Fruit fly (Drosophila melanogaster): ENCODE measurements around the gene Prps.

The Prps gene

DNA sequence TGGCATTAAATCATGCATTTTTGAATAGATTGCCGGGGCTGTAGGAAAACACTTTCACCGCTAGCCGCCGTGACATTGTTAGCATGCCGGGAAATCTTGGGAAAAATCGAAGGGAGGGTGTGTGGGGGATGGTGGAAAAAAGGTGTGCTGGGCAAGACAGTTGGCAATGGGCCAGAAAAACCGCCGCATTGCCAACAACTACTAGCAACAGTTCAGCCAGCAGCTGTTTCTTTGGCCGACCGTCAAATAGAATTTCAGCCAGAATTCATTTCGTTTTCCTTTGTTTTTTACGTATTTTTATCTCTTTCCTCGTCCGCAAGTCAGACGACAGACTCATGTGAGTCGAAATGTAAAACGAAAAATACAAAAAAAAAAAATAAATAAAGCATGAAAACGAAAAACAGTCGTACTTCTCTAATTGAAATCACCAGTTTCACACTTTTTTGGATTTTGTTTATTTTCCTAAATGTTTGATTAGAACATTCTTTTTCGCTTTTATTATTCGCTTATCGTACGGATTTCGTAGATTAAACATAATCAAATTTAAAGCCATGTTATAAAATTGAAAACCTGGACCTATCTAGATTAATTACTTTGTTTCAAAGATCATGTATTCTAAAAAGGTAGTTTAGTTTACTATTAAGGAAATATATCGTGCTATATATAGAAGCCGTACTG lies 5.6 kb downstream of the Prps start (continued):
- TF ChIP-seq CG4707 (GFP tag; optimal IDR thresholded peaks at IDR 0.05) (no peak), dan (GFP tag; IDR thresholded peaks at IDR 0.05) (no peak), CG4854 (GFP tag; optimal IDR thresholded peaks at IDR 0.05) (no peak), HmgZ (tag; optimal IDR thresholded peaks at IDR 0.05) (no peak), Dip3 (GFP tag; optimal IDR thresholded peaks at IDR 0.05) (peak; percentile 29), CG7928 (GFP tag; optimal IDR thresholded peaks at IDR 0.05) (no peak), CG14710 (tag; optimal IDR thresholded peaks at IDR 0.05) (no peak), Side (GFP tag; optimal IDR thresholded peaks at IDR 0.05) (peak; percentile 5), CG1647 (GFP tag; optimal IDR thresholded peaks at IDR 0.05) (no peak), CG15269 (tag; optimal IDR thresholded peaks at IDR 0.05) (peak; percentile 76), exex (tag; optimal IDR thresholded peaks at IDR 0.05) (no peak), sim (GFP tag; IDR thresholded peaks at IDR 0.05) (no peak), CG3838 (GFP tag; optimal IDR thresholded peaks at IDR 0.05) (no peak), CG14860 (GFP tag; IDR thresholded peaks at IDR 0.05; ENCODE audit: partially characterized antibody) (no peak), chinmo (GFP tag; IDR thresholded peaks at IDR 0.05; ENCODE audit: partially characterized antibody) (no peak), vnd (GFP tag; IDR thresholded peaks at IDR 0.05; ENCODE audit: partially characterized antibody) (no peak), Pdp1 (GFP tag; optimal IDR thresholded peaks at IDR 0.05) (peak in 1 of 2 experiments; percentile 15), Myb (GFP tag; optimal IDR thresholded peaks at IDR 0.05) (peak; percentile 24), E2f1 (GFP tag; IDR thresholded peaks at IDR 0.05) (no peak), CG6175 (GFP tag; IDR thresholded peaks at IDR 0.05) (no peak), CG31388 (GFP tag; optimal IDR thresholded peaks at IDR 0.05) (no peak), Max (GFP tag; optimal IDR thresholded peaks at IDR 0.05) (no peak), CG14667 (GFP tag; IDR thresholded peaks at IDR 0.05) (no peak), NFAT (GFP tag; IDR thresholded peaks at IDR 0.05) (no peak), psq (GFP tag; optimal IDR thresholded peaks at IDR 0.05) (no peak), CG4404 (GFP tag; IDR thresholded peaks at IDR 0.05) (no peak), Oaz (GFP tag; IDR thresholded peaks at IDR 0.05) (no peak), CG10321 (GFP tag; IDR thresholded peaks at IDR 0.05) (no peak), CG10431 (GFP tag; optimal IDR thresholded peaks at IDR 0.05) (no peak), ap (GFP tag; IDR thresholded peaks at IDR 0.05) (0 out of 2 replicates have a peak, but pooled peaks have one; percentile 6), cato (GFP tag; optimal IDR thresholded peaks at IDR 0.05; ENCODE audit: borderline replicate concordance) (no peak), CG16813 (GFP tag; IDR thresholded peaks at IDR 0.05; ENCODE audit: partially characterized antibody) (no peak), wek (GFP tag; optimal IDR thresholded peaks at IDR 0.05) (no peak), CG18262 (tag; optimal IDR thresholded peaks at IDR 0.05) (no peak), Meics (GFP tag; optimal IDR thresholded peaks at IDR 0.05) (peak; percentile 66), bbx (GFP tag; IDR thresholded peaks at IDR 0.05; ENCODE audit: partially characterized antibody) (no peak), Trl (optimal IDR thresholded peaks at IDR 0.05) (no peak), Trl (GFP tag; optimal IDR thresholded peaks at IDR 0.05) (no peak), HmgD (GFP tag; optimal IDR thresholded peaks at IDR 0.05) (no peak), nom (GFP tag; optimal IDR thresholded peaks at IDR 0.05) (no peak), scrt (GFP tag; optimal IDR thresholded peaks at IDR 0.05) (peak; percentile 56), CG11085 (GFP tag; IDR thresholded peaks at IDR 0.05) (no peak), CG16863 (GFP tag; optimal IDR thresholded peaks at IDR 0.05) (no peak), Ets65A (GFP tag) (no peak), danr (GFP tag; IDR thresholded peaks at IDR 0.05) (no peak), ftz-f1 (GFP tag; optimal IDR thresholded peaks at IDR 0.05) (no peak), CG12391 (tag; optimal IDR thresholded peaks at IDR 0.05) (no peak), CG34422 (GFP tag; IDR thresholded peaks at IDR 0.05) (no peak), CG3995 (GFP tag; optimal IDR thresholded peaks at IDR 0.05) (peak; percentile 6), Mad (GFP tag; optimal IDR thresholded peaks at IDR 0.05) (no peak), sens (GFP tag) (no peak)

Data from whole organism, embryonic.